Fruit fly (Drosophila melanogaster) whole organism, embryonic: ENCODE results near the gene haf.
A peak's percentile ranks its signal among the peaks of the same experiment; 100 is the strongest.

Experiments used
- CG11695 ChIP-seq: fragments of 200-800 bp; sonication (Bioruptor generic); IDR thresholded peaks from 3 replicates; pipeline ENCODE4 v1.3.6; 2022; ENCODE audit warnings: missing biosample characterization, missing genetic modification characterization
- CG18262 ChIP-seq: fragments of 200-800 bp; optimal IDR thresholded peaks from 3 replicates; lab custom pipeline; 2019; ENCODE audit warnings: missing biosample characterization, mild to moderate bottlenecking, missing genetic modification characterization, moderate library complexity
- CG3838 ChIP-seq: fragments of 200-800 bp; sonication (Bioruptor generic); optimal IDR thresholded peaks from 3 replicates; lab custom pipeline; 2016; ENCODE audit warnings: missing biosample characterization, missing genetic modification characterization
- CG4360 ChIP-seq: fragments of 200-800 bp; sonication (Bioruptor generic); IDR thresholded peaks from 2 replicates; pipeline ENCODE4 v1.3.6; 2022; ENCODE audit warnings: missing biosample characterization, missing genetic modification characterization
- CG6254 ChIP-seq: fragments of 200-800 bp; sonication (Bioruptor generic); optimal IDR thresholded peaks from 3 replicates; lab custom pipeline; 2017; ENCODE audit warnings: mild to moderate bottlenecking, missing biosample characterization, missing genetic modification reagents, missing genetic modification characterization
- CG8290 ChIP-seq, 3 experiments: fragments of 200-800 bp; sonication (Bioruptor generic); optimal IDR thresholded peaks; 2 replicates each; lab custom pipeline; 2016 to 2019; ENCODE audit warnings: missing biosample characterization in 3 of 3, missing genetic modification characterization in 3 of 3, mild to moderate bottlenecking in 2 of 3, moderate library complexity in 1 of 3
- H15 ChIP-seq: fragments of 200-800 bp; sonication (Bioruptor generic); IDR thresholded peaks from 3 replicates; pipeline ENCODE4 v1.3.6; 2022; ENCODE audit warnings: missing biosample characterization, missing genetic modification characterization
- HLH4C ChIP-seq: fragments of 200-800 bp; sonication (Bioruptor generic); IDR thresholded peaks from 3 replicates; pipeline ENCODE4 v1.3.6; 2022; ENCODE audit warnings: missing biosample characterization, missing genetic modification characterization; ENCODE audit not compliant: partially characterized antibody
- Sox102F ChIP-seq: fragments of 200-800 bp; sonication (Bioruptor generic); optimal IDR thresholded peaks from 2 replicates; lab custom pipeline; 2018; ENCODE audit warnings: missing biosample characterization, mild to moderate bottlenecking, missing genetic modification characterization, moderate library complexity
- Spps ChIP-seq: fragments of 200-800 bp; sonication (Bioruptor generic); optimal IDR thresholded peaks from 2 replicates; lab custom pipeline; 2018; ENCODE audit warnings: missing biosample characterization, mild to moderate bottlenecking, missing genetic modification characterization
- chn ChIP-seq: fragments of 200-800 bp; sonication (Bioruptor generic); optimal IDR thresholded peaks from 2 replicates; lab custom pipeline; 2016; ENCODE audit warnings: missing biosample characterization, missing genetic modification characterization
- crol ChIP-seq: fragments of 200-800 bp; sonication (Bioruptor generic); IDR thresholded peaks from 2 replicates; pipeline ENCODE4 v1.3.6; 2022; ENCODE audit warnings: missing biosample characterization, missing genetic modification characterization
- sd ChIP-seq: fragments of 200-800 bp; sonication (Bioruptor generic); optimal IDR thresholded peaks from 3 replicates; lab custom pipeline; 2018; ENCODE audit warnings: missing biosample characterization, mild to moderate bottlenecking, missing genetic modification characterization, moderate library complexity
- vfl ChIP-seq: fragments of 200-800 bp; sonication (Bioruptor generic); optimal IDR thresholded peaks from 2 replicates; lab custom pipeline; 2016; ENCODE audit warnings: missing biosample characterization, missing genetic modification characterization

dm6 chr2L:1579254-1579653 lies 24.3 kb downstream of the haf start:
- TF ChIP-seq CG6254 (GFP tag; lab: Kevin White, UChicago) (no peak), CG11695 (GFP tag; lab: Robert Waterston, UW) (peak; percentile 95), sd (tag; lab: Kevin White, UChicago) (no peak), vfl (GFP tag; lab: Kevin White, UChicago) (peak; percentile 43), chn (GFP tag; lab: Kevin White, UChicago) (peak; percentile 4), Sox102F (peak; percentile 59), H15 (GFP tag; lab: Robert Waterston, UW) (peak; percentile 57; the same call in 1 of the 3 replicates), crol (no peak), HLH4C (GFP tag; lab: Robert Waterston, UW) (no peak), CG3838 (GFP tag; lab: Kevin White, UChicago) (no peak), CG4360 (GFP tag; lab: Robert Waterston, UW) (no peak), Spps (no peak), CG18262 (peak; percentile 49), CG8290 (GFP tag; optimal IDR thresholded peaks at IDR 0.05; lab: Kevin White, UChicago) (peak; percentile 2), CG8290 (tag; optimal IDR thresholded peaks at IDR 0.05; lab: Kevin White, UChicago) (peak in 1 of 2 experiments; percentile 95)
